Fruit fly (Drosophila melanogaster) whole organism, embryonic: Measurements from ENCODE around the gene CG12773.
A peak's percentile ranks its signal among the peaks of the same experiment; 100 is the strongest.

Experiments
- Asciz ChIP-seq: fragments of 200-800 bp; sonication (Bioruptor generic); optimal IDR thresholded peaks from 2 replicates; lab custom pipeline; 2017; ENCODE audit warnings: missing biosample characterization, mild to moderate bottlenecking, missing genetic modification characterization, missing genetic modification reagents
- Atf6 ChIP-seq: fragments of 200-800 bp; sonication (Bioruptor generic); IDR thresholded peaks from 2 replicates; pipeline ENCODE4 v1.3.6; 2022; ENCODE audit warnings: missing biosample characterization, missing genetic modification characterization
- BEAF-32 ChIP-seq: fragments of 200-800 bp; sonication (Bioruptor generic); optimal IDR thresholded peaks from 3 replicates; lab custom pipeline; 2017; ENCODE audit warnings: missing biosample characterization, missing genetic modification characterization, mild to moderate bottlenecking, moderate library complexity, missing genetic modification reagents
- CG11247 ChIP-seq: fragments of 200-800 bp; sonication (Bioruptor generic); IDR thresholded peaks from 2 replicates; pipeline ENCODE4 v1.3.6; 2022; ENCODE audit warnings: missing biosample characterization, missing genetic modification characterization
- CG12744 ChIP-seq: fragments of 200-800 bp; sonication (Bioruptor generic); optimal IDR thresholded peaks from 2 replicates; lab custom pipeline; 2016; ENCODE audit warnings: missing biosample characterization, missing genetic modification characterization
- CG13424 ChIP-seq: fragments of 200-800 bp; sonication (Bioruptor generic); optimal IDR thresholded peaks from 2 replicates; lab custom pipeline; 2019; ENCODE audit warnings: missing biosample characterization, mild to moderate bottlenecking, missing genetic modification characterization, moderate library complexity
- CG15696 ChIP-seq: fragments of 200-800 bp; sonication (Bioruptor generic); optimal IDR thresholded peaks from 2 replicates; lab custom pipeline; 2019; ENCODE audit warnings: missing biosample characterization, mild to moderate bottlenecking, missing genetic modification characterization, moderate library complexity
- CG1602 ChIP-seq: fragments of 200-800 bp; sonication (Bioruptor generic); optimal IDR thresholded peaks from 3 replicates; lab custom pipeline; 2016; ENCODE audit warnings: missing biosample characterization, missing genetic modification characterization
- CG16779 ChIP-seq: fragments of 200-800 bp; sonication (Bioruptor generic); IDR thresholded peaks from 2 replicates; pipeline ENCODE4 v1.3.6; 2022; ENCODE audit warnings: missing biosample characterization, missing genetic modification characterization
- CG18619 ChIP-seq: fragments of 200-800 bp; sonication (Bioruptor generic); optimal IDR thresholded peaks from 3 replicates; lab custom pipeline; 2017; ENCODE audit warnings: missing biosample characterization, mild to moderate bottlenecking, missing genetic modification characterization
- CG42726 ChIP-seq: fragments of 200-800 bp; sonication (Bioruptor generic); IDR thresholded peaks from 2 replicates; pipeline ENCODE4 v1.3.6; 2022; ENCODE audit warnings: missing biosample characterization, missing genetic modification characterization; ENCODE audit not compliant: partially characterized antibody
- CG4707 ChIP-seq: fragments of 200-800 bp; sonication (Bioruptor generic); optimal IDR thresholded peaks from 2 replicates; lab custom pipeline; 2018; ENCODE audit warnings: missing biosample characterization, mild to moderate bottlenecking, missing genetic modification characterization, moderate library complexity
- CG4854 ChIP-seq: fragments of 200-800 bp; sonication (Bioruptor generic); optimal IDR thresholded peaks from 2 replicates; lab custom pipeline; 2016; ENCODE audit warnings: missing biosample characterization, missing genetic modification characterization, inconsistent platforms
- CG9932 ChIP-seq: fragments of 200-800 bp; sonication (Bioruptor generic); IDR thresholded peaks from 2 replicates; pipeline ENCODE4 v1.3.6; 2022; ENCODE audit warnings: missing biosample characterization, missing genetic modification characterization
- Deaf1 ChIP-seq: fragments of 200-800 bp; optimal IDR thresholded peaks from 3 replicates; lab custom pipeline; 2019; ENCODE audit warnings: missing biosample characterization, mild to moderate bottlenecking, missing genetic modification characterization, moderate library complexity
- Doc2 ChIP-seq: fragments of 200-800 bp; sonication (Bioruptor generic); IDR thresholded peaks from 2 replicates; pipeline ENCODE4 v1.3.6; 2022; ENCODE audit warnings: missing biosample characterization, missing genetic modification characterization
- Hey ChIP-seq: fragments of 200-800 bp; sonication (Bioruptor generic); optimal IDR thresholded peaks from 3 replicates; lab custom pipeline; 2018; ENCODE audit warnings: missing biosample characterization, mild to moderate bottlenecking, missing genetic modification characterization
- MESR4 ChIP-seq: fragments of 200-800 bp; sonication (Bioruptor generic); optimal IDR thresholded peaks from 2 replicates; lab custom pipeline; 2018; ENCODE audit warnings: missing biosample characterization, mild to moderate bottlenecking, missing genetic modification characterization, moderate library complexity
- Pdp1 ChIP-seq, 2 experiments: fragments of 200-800 bp; sonication (Bioruptor generic); optimal IDR thresholded peaks; 3 replicates each; lab custom pipeline; 2016; ENCODE audit warnings: missing biosample characterization in 2 of 2, missing genetic modification characterization in 2 of 2, mild to moderate bottlenecking in 1 of 2, moderate library complexity in 1 of 2
- Rfx ChIP-seq: fragments of 200-800 bp; sonication (Bioruptor generic); IDR thresholded peaks from 2 replicates; pipeline ENCODE4 v1.3.6; 2022; ENCODE audit warnings: missing biosample characterization, missing genetic modification characterization
- Rx ChIP-seq: fragments of 200-800 bp; sonication (Bioruptor generic); IDR thresholded peaks from 2 replicates; pipeline ENCODE4 v1.3.6; 2022; ENCODE audit warnings: missing biosample characterization, missing genetic modification characterization
- Sin3A ChIP-seq: fragments of >200 bp; optimal IDR thresholded peaks from 2 replicates; lab custom pipeline; 2018
- Six4 ChIP-seq: fragments of 200-800 bp; sonication (Bioruptor generic); optimal IDR thresholded peaks from 2 replicates; lab custom pipeline; 2016; ENCODE audit warnings: missing biosample characterization, missing genetic modification characterization
- Stat92E ChIP-seq, 3 experiments: fragments of >200 bp in 2 of 3; fragments of 200-800 bp in 1 of 3; sonication (Bioruptor generic) in 1 of 3; optimal IDR thresholded peaks; 2 replicates each; lab custom pipeline; 2017 to 2019; ENCODE audit warnings: missing biosample characterization in 3 of 3, missing genetic modification characterization in 3 of 3, mild to moderate bottlenecking in 1 of 3, moderate library complexity in 1 of 3
- Vsx1 ChIP-seq: fragments of 200-800 bp; sonication (Bioruptor generic); optimal IDR thresholded peaks from 2 replicates; lab custom pipeline; 2017; ENCODE audit warnings: missing biosample characterization, mild to moderate bottlenecking, missing genetic modification characterization, missing genetic modification reagents
- ab ChIP-seq: fragments of 200-800 bp; sonication (Bioruptor generic); optimal IDR thresholded peaks from 2 replicates; lab custom pipeline; 2016; ENCODE audit warnings: missing biosample characterization, missing genetic modification characterization
- ara ChIP-seq: fragments of 200-800 bp; sonication (Bioruptor generic); IDR thresholded peaks from 2 replicates; pipeline ENCODE4 v1.3.6; 2022; ENCODE audit warnings: missing biosample characterization, missing genetic modification characterization
- caup ChIP-seq: fragments of 200-800 bp; sonication (Bioruptor generic); optimal IDR thresholded peaks from 3 replicates; lab custom pipeline; 2017; ENCODE audit warnings: missing biosample characterization, mild to moderate bottlenecking, missing genetic modification characterization, moderate library complexity; ENCODE audit not compliant: severe bottlenecking
- cg ChIP-seq: fragments of 200-800 bp; sonication (Bioruptor generic); optimal IDR thresholded peaks from 3 replicates; lab custom pipeline; 2019; ENCODE audit warnings: missing biosample characterization, mild to moderate bottlenecking, missing genetic modification characterization, moderate library complexity
- chif ChIP-seq, 2 experiments: fragments of 200-800 bp; sonication (Bioruptor generic); optimal IDR thresholded peaks; 3 replicates each; lab custom pipeline; 2016; ENCODE audit warnings: missing biosample characterization in 2 of 2, missing genetic modification characterization in 2 of 2
- crol ChIP-seq: fragments of 200-800 bp; sonication (Bioruptor generic); IDR thresholded peaks from 2 replicates; pipeline ENCODE4 v1.3.6; 2022; ENCODE audit warnings: missing biosample characterization, missing genetic modification characterization
- ewg ChIP-seq: fragments of 200-800 bp; sonication (Bioruptor generic); optimal IDR thresholded peaks from 3 replicates; lab custom pipeline; 2017; ENCODE audit warnings: mild to moderate bottlenecking, missing biosample characterization, missing genetic modification reagents, missing genetic modification characterization
- eyg ChIP-seq: fragments of 200-800 bp; sonication (Bioruptor generic); optimal IDR thresholded peaks from 3 replicates; lab custom pipeline; 2016; ENCODE audit warnings: missing biosample characterization, missing genetic modification characterization
- ftz-f1 ChIP-seq: fragments of 200-800 bp; sonication (Bioruptor generic); optimal IDR thresholded peaks from 2 replicates; lab custom pipeline; 2016; ENCODE audit warnings: missing biosample characterization, missing genetic modification characterization
- gcm2 ChIP-seq: fragments of 200-800 bp; sonication (Bioruptor generic); optimal IDR thresholded peaks from 2 replicates; lab custom pipeline; 2016; ENCODE audit warnings: missing biosample characterization, missing genetic modification characterization
- gt ChIP-seq: fragments of 200-800 bp; sonication (Bioruptor generic); IDR thresholded peaks from 2 replicates; pipeline ENCODE4 v1.3.6; 2022; ENCODE audit warnings: missing biosample characterization, missing genetic modification characterization
- hbn ChIP-seq: fragments of 200-800 bp; sonication (Bioruptor generic); IDR thresholded peaks from 2 replicates; pipeline ENCODE4 v1.3.6; 2022; ENCODE audit warnings: missing biosample characterization, missing genetic modification characterization; ENCODE audit not compliant: partially characterized antibody
- mld ChIP-seq: fragments of 200-800 bp; sonication (Bioruptor generic); IDR thresholded peaks from 3 replicates; pipeline ENCODE4 v1.3.6; 2022; ENCODE audit warnings: missing biosample characterization, missing genetic modification characterization; ENCODE audit not compliant: partially characterized antibody
- odd ChIP-seq: fragments of 200-800 bp; sonication (Bioruptor generic); optimal IDR thresholded peaks from 2 replicates; lab custom pipeline; 2017; ENCODE audit warnings: missing biosample characterization, mild to moderate bottlenecking, missing genetic modification characterization
- pho ChIP-seq: fragments of 200-800 bp; sonication (Bioruptor generic); optimal IDR thresholded peaks from 2 replicates; lab custom pipeline; 2016; ENCODE audit warnings: missing biosample characterization, missing genetic modification characterization
- scrt ChIP-seq: fragments of 200-800 bp; sonication (Bioruptor generic); optimal IDR thresholded peaks from 2 replicates; lab custom pipeline; 2018; ENCODE audit warnings: missing biosample characterization, mild to moderate bottlenecking, missing genetic modification characterization, moderate library complexity
- sd ChIP-seq: fragments of 200-800 bp; sonication (Bioruptor generic); optimal IDR thresholded peaks from 3 replicates; lab custom pipeline; 2018; ENCODE audit warnings: missing biosample characterization, mild to moderate bottlenecking, missing genetic modification characterization, moderate library complexity
- sqz ChIP-seq: fragments of 200-800 bp; sonication (Bioruptor generic); optimal IDR thresholded peaks from 3 replicates; lab custom pipeline; 2018; ENCODE audit warnings: missing biosample characterization, mild to moderate bottlenecking, missing genetic modification characterization
- ssp ChIP-seq: fragments of 200-800 bp; sonication (Bioruptor generic); IDR thresholded peaks from 2 replicates; pipeline ENCODE4 v1.3.6; 2022; ENCODE audit warnings: missing biosample characterization, missing genetic modification characterization
- vvl ChIP-seq: fragments of 200-800 bp; sonication (Bioruptor generic); IDR thresholded peaks from 2 replicates; pipeline ENCODE4 v1.3.6; 2022; ENCODE audit warnings: missing biosample characterization, missing genetic modification characterization

The CG12773 gene

dm6 chrX:1380350-1381060, 26.7 kb upstream of the CG12773 start, which contains the start of the genes CG3719 and CG32813 (continued):
- TF ChIP-seq caup (GFP tag; lab: Kevin White, UChicago) (peak; percentile 42), CG42726 (GFP tag; lab: Robert Waterston, UW) (no peak), CG9932 (GFP tag; lab: Robert Waterston, UW) (peak; percentile 57), ssp (no peak), sqz (no peak), scrt (GFP tag; lab: Kevin White, UChicago) (peak; percentile 89), Hey (tag; lab: Kevin White, UChicago) (no peak), Rfx (GFP tag; lab: Robert Waterston, UW) (peak; percentile 60), CG4854 (GFP tag; lab: Kevin White, UChicago) (no peak)
- TF ChIP-seq, all 482 proteins: peak for 154

DNA sequence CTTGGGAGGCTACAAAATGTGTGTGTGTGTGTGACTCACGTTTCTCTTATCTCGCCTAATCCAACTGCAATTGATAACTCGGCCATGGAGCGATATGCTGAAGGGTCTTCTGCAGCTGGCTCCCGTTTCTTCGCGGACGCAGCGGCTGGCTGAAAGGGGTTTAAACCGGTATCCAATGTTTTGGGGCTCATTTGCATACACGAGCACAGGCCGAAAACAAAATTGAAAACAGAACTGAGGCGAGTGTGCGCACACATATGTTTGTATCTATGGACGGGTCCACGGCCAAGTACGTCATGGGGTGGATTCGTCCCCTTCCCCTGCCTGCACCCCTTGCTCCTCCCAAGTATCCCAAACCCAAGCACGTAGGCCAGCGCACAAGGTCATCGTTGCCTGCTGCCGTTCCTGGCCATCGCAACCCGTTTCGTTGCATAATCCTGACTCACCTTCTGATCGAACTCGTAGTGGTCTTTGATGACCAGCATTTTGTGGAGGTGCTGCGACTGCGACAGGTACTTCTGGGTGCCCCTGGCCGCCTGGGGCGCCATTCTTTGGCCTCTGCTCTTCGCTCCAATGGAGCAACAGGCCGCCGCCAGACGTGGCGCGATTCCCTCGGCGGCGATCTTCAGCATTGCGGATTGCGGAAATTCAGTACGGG, 26.0 kb upstream of the CG12773 start:
- TF ChIP-seq eyg (GFP tag; lab: Kevin White, UChicago) (no peak), Stat92E (GFP tag; optimal IDR thresholded peaks at IDR 0.05; lab: Kevin White, UChicago) (no peak), gt (GFP tag; lab: Robert Waterston, UW) (no peak), CG11247 (GFP tag; lab: Robert Waterston, UW) (no peak), odd (GFP tag; lab: Kevin White, UChicago) (no peak), pho (GFP tag; lab: Kevin White, UChicago) (no peak), CG15696 (tag; lab: Kevin White, UChicago) (no peak), CG12744 (GFP tag; lab: Kevin White, UChicago) (no peak), ab (GFP tag; lab: Kevin White, UChicago) (no peak), CG4707 (GFP tag; lab: Kevin White, UChicago) (no peak), BEAF-32 (GFP tag; lab: Kevin White, UChicago) (no peak), vvl (GFP tag; lab: Robert Waterston, UW) (peak; percentile 70), CG1602 (GFP tag; lab: Kevin White, UChicago) (no peak), mld (GFP tag; lab: Robert Waterston, UW) (no peak), CG18619 (GFP tag; lab: Kevin White, UChicago) (no peak), Atf6 (GFP tag; lab: Robert Waterston, UW) (0 out of 2 replicates have a peak, but pooled peaks have one; percentile 11), Deaf1 (peak; percentile 55), cg (GFP tag; lab: Kevin White, UChicago) (peak; percentile 17), hbn (no peak), Sin3A (lab: Kevin White, UChicago) (no peak), ftz-f1 (GFP tag; lab: Kevin White, UChicago) (peak; percentile 58), gcm2 (GFP tag; lab: Kevin White, UChicago) (no peak), ara (GFP tag; lab: Robert Waterston, UW) (no peak), crol (peak; percentile 58; the same call in 1 of the 2 replicates), CG16779 (GFP tag; lab: Robert Waterston, UW) (no peak), CG13424 (no peak), MESR4 (GFP tag; lab: Kevin White, UChicago) (peak; percentile 49), chif (GFP tag; optimal IDR thresholded peaks at IDR 0.05; lab: Kevin White, UChicago) (no peak), Six4 (GFP tag; lab: Kevin White, UChicago) (no peak), Pdp1 (GFP tag; optimal IDR thresholded peaks at IDR 0.05; lab: Kevin White, UChicago) (peak in 1 of 2 experiments; percentile 70), Vsx1 (GFP tag; lab: Kevin White, UChicago) (no peak), Rx (no peak), Doc2 (GFP tag; lab: Robert Waterston, UW) (no peak), sd (tag; lab: Kevin White, UChicago) (no peak), ewg (GFP tag; lab: Kevin White, UChicago) (peak; percentile 35), Asciz (GFP tag; lab: Kevin White, UChicago) (no peak)
